Worm (Caenorhabditis elegans) whole organism, early embryonic: ENCODE data around the gene Y53C12A.7.

Experiments used
- B0310.2 ChIP-seq: sonication (generic microtip); optimal IDR thresholded peaks from 2 replicates; lab custom pipeline; 2016; ENCODE audit warnings: mild to moderate bottlenecking, missing genetic modification characterization, missing compliant biosample characterization
- aly-1 ChIP-seq: sonication (generic microtip); optimal IDR thresholded peaks from 2 replicates; lab custom pipeline; 2016; ENCODE audit warnings: missing genetic modification characterization, missing compliant biosample characterization
- ama-1 ChIP-seq: fragments of 150-350 bp; optimal IDR thresholded peaks from 2 replicates; lab custom pipeline; 2014
- ceh-36 ChIP-seq: sonication (generic microtip); optimal IDR thresholded peaks from 2 replicates; lab custom pipeline; 2016; ENCODE audit warnings: missing genetic modification characterization, inconsistent platforms, missing compliant biosample characterization
- ets-7 ChIP-seq: sonication (generic microtip); optimal IDR thresholded peaks from 2 replicates; lab custom pipeline; 2016; ENCODE audit warnings: missing genotype, missing genetic modification characterization, missing compliant biosample characterization
- hmg-4 ChIP-seq: fragments of 200-800 bp; sonication (Bioruptor generic); optimal IDR thresholded peaks from 2 replicates; lab custom pipeline; 2018; ENCODE audit warnings: mild to moderate bottlenecking, missing genetic modification characterization, missing compliant biosample characterization
- pes-1 ChIP-seq: fragments of 200-800 bp; sonication (Bioruptor generic); IDR thresholded peaks from 2 replicates; pipeline ENCODE4 v1.3.6; 2022; ENCODE audit warnings: missing genetic modification reagents, missing genetic modification characterization, missing compliant biosample characterization
- scrt-1 ChIP-seq: fragments of 200-800 bp; sonication (Bioruptor generic); IDR thresholded peaks from 2 replicates; pipeline ENCODE4 v1.3.6; 2022; ENCODE audit warnings: missing genetic modification characterization, missing compliant biosample characterization
- tbx-11 ChIP-seq: fragments of 200-800 bp; sonication (Bioruptor generic); IDR thresholded peaks from 2 replicates; pipeline ENCODE4 v1.3.6; 2022; ENCODE audit warnings: missing genetic modification characterization, missing compliant biosample characterization

ce11 chrII:9660379-9660778, 40.0 kb upstream of the Y53C12A.7 start, which contains the start of gene ZK1320.3:
- no peak for TF ChIP-seq tbx-11
- TF ChIP-seq B0310.2, result no peak
- TF ChIP-seq scrt-1 (GFP tag; lab: Robert Waterston, UW), result no peak
- TF ChIP-seq hmg-4 (GFP tag; lab: Kevin White, UChicago), result no peak
- no peak for TF ChIP-seq ama-1 (lab: Kevin White, UChicago)
- no peak for TF ChIP-seq aly-1 (tag; lab: Kevin White, UChicago)
- no peak for TF ChIP-seq ets-7 (tag; lab: Kevin White, UChicago)
- no peak for TF ChIP-seq pes-1
- TF ChIP-seq ceh-36, result no peak
